Worm (Caenorhabditis elegans) whole organism, L2 larva: Measurements from ENCODE around the gene ceh-22.

Experiments used
- C34F6.9 ChIP-seq: fragments of 150-350 bp; optimal IDR thresholded peaks from 2 replicates; lab custom pipeline; 2014; ENCODE audit warnings: missing biosample characterization, missing genetic modification characterization
- F13H6.1 ChIP-seq: sonication (generic microtip); optimal IDR thresholded peaks from 2 replicates; lab custom pipeline; 2016; ENCODE audit warnings: missing genetic modification characterization, missing compliant biosample characterization
- Y55F3AM.14 ChIP-seq: fragments of 200-800 bp; sonication (Bioruptor generic); optimal IDR thresholded peaks from 2 replicates; lab custom pipeline; 2018; ENCODE audit warnings: mild to moderate bottlenecking, missing genetic modification characterization, missing compliant biosample characterization
- alr-1 ChIP-seq: fragments of 150-350 bp; optimal IDR thresholded peaks from 2 replicates; lab custom pipeline; 2014; ENCODE audit warnings: missing biosample characterization, missing genetic modification characterization
- blmp-1 ChIP-seq: sonication (generic microtip); optimal IDR thresholded peaks from 2 replicates; lab custom pipeline; 2017; ENCODE audit warnings: missing genetic modification characterization, mild to moderate bottlenecking, missing compliant biosample characterization, antibody characterized with exemption, moderate library complexity; ENCODE audit not compliant: insufficient read depth
- ceh-16 ChIP-seq: fragments of 150-350 bp; optimal IDR thresholded peaks from 2 replicates; lab custom pipeline; 2014; ENCODE audit warnings: missing biosample characterization, missing genetic modification characterization
- crh-2 ChIP-seq: sonication (generic microtip); optimal IDR thresholded peaks from 2 replicates; lab custom pipeline; 2017; ENCODE audit warnings: missing biosample characterization, missing genetic modification characterization
- egl-27 ChIP-seq: sonication (generic microtip); optimal IDR thresholded peaks from 3 replicates; lab custom pipeline; 2017; ENCODE audit warnings: missing biosample characterization, missing genetic modification reagents, missing genetic modification characterization
- elt-1 ChIP-seq: fragments of 150-350 bp; optimal IDR thresholded peaks from 2 replicates; lab custom pipeline; 2014; ENCODE audit warnings: missing biosample characterization, missing genetic modification characterization
- elt-3 ChIP-seq: sonication (generic microtip); optimal IDR thresholded peaks from 2 replicates; lab custom pipeline; 2017; ENCODE audit warnings: missing biosample characterization, missing genetic modification characterization
- fos-1 ChIP-seq: fragments of 150-350 bp; optimal IDR thresholded peaks from 2 replicates; lab custom pipeline; 2014; ENCODE audit warnings: missing biosample characterization, missing genetic modification characterization
- gmeb-1 ChIP-seq: fragments of 150-350 bp; optimal IDR thresholded peaks from 2 replicates; lab custom pipeline; 2014; ENCODE audit warnings: missing biosample characterization, missing genetic modification characterization
- lin-11 ChIP-seq: fragments of 150-350 bp; sonication (generic microtip); optimal IDR thresholded peaks from 2 replicates; lab custom pipeline; 2014; ENCODE audit warnings: missing biosample characterization, missing genetic modification characterization, inconsistent platforms, mixed read lengths
- lin-13 ChIP-seq: fragments of 150-350 bp; optimal IDR thresholded peaks from 2 replicates; lab custom pipeline; 2014; ENCODE audit warnings: missing biosample characterization, missing genetic modification reagents, missing genetic modification characterization
- lin-39 ChIP-seq: fragments of 150-350 bp; optimal IDR thresholded peaks from 2 replicates; lab custom pipeline; 2014; ENCODE audit warnings: missing biosample characterization, missing genetic modification reagents, missing genetic modification characterization
- lsy-2 ChIP-seq, 2 experiments: fragments of 150-350 bp in 1 of 2; sonication (generic microtip) in 1 of 2; optimal IDR thresholded peaks; 2 replicates each; lab custom pipeline; 2014 to 2017; ENCODE audit warnings: missing biosample characterization in 2 of 2, missing genetic modification characterization in 2 of 2
- mab-5 ChIP-seq: fragments of 150-350 bp; optimal IDR thresholded peaks from 2 replicates; lab custom pipeline; 2014; ENCODE audit warnings: missing biosample characterization, missing genetic modification characterization
- mbf-1 ChIP-seq: sonication (generic microtip); optimal IDR thresholded peaks from 2 replicates; lab custom pipeline; 2017; ENCODE audit warnings: missing biosample characterization, missing genetic modification characterization
- mdl-1 ChIP-seq, 2 experiments: fragments of 150-350 bp in 1 of 2; sonication (generic microtip) in 1 of 2; optimal IDR thresholded peaks; 2 replicates each; lab custom pipeline; 2017; ENCODE audit warnings: missing biosample characterization in 2 of 2, missing genetic modification characterization in 2 of 2
- nhr-10 ChIP-seq: sonication (generic microtip); optimal IDR thresholded peaks from 2 replicates; lab custom pipeline; 2017; ENCODE audit warnings: missing biosample characterization, missing genetic modification characterization
- nhr-11 ChIP-seq: fragments of 150-350 bp; optimal IDR thresholded peaks from 2 replicates; lab custom pipeline; 2014; ENCODE audit warnings: missing biosample characterization, missing genetic modification characterization
- nhr-129 ChIP-seq: fragments of 150-350 bp; optimal IDR thresholded peaks from 2 replicates; lab custom pipeline; 2014; ENCODE audit warnings: missing biosample characterization, missing genetic modification characterization
- nhr-25 ChIP-seq: fragments of 150-350 bp; sonication (generic microtip); optimal IDR thresholded peaks from 3 replicates; lab custom pipeline; 2014; ENCODE audit warnings: missing biosample characterization, missing genetic modification characterization
- nhr-6 ChIP-seq: fragments of 150-350 bp; optimal IDR thresholded peaks from 2 replicates; lab custom pipeline; 2014; ENCODE audit warnings: missing biosample characterization, missing genetic modification characterization
- nhr-77 ChIP-seq: fragments of 150-350 bp; optimal IDR thresholded peaks from 2 replicates; lab custom pipeline; 2014; ENCODE audit warnings: missing biosample characterization, missing genetic modification characterization
- sem-4 ChIP-seq: fragments of 150-350 bp; optimal IDR thresholded peaks from 2 replicates; lab custom pipeline; 2014; ENCODE audit warnings: missing biosample characterization, missing genetic modification reagents, missing genetic modification characterization
- sma-9 ChIP-seq, 2 experiments: fragments of 150-350 bp in 1 of 2; sonication (generic microtip) in 1 of 2; optimal IDR thresholded peaks; 2 replicates each; lab custom pipeline; 2014 to 2016; ENCODE audit warnings: missing genetic modification characterization in 2 of 2, mild to moderate bottlenecking in 1 of 2, missing biosample characterization in 1 of 2, missing compliant biosample characterization in 1 of 2, missing genetic modification reagents in 1 of 2, moderate library complexity in 1 of 2
- snpc-4 ChIP-seq: fragments of 150-350 bp; optimal IDR thresholded peaks from 2 replicates; lab custom pipeline; 2014; ENCODE audit warnings: missing biosample characterization, missing genetic modification characterization
- unc-55 ChIP-seq: fragments of 150-350 bp; sonication (generic microtip); optimal IDR thresholded peaks from 3 replicates; lab custom pipeline; 2014; ENCODE audit warnings: missing biosample characterization, missing genetic modification reagents, missing genetic modification characterization
- unc-62 ChIP-seq: fragments of 150-350 bp; optimal IDR thresholded peaks from 2 replicates; lab custom pipeline; 2014; ENCODE audit warnings: missing biosample characterization, missing genetic modification reagents, missing genetic modification characterization
- ztf-1 ChIP-seq: fragments of 200-800 bp; sonication (Bioruptor generic); conservative IDR thresholded peaks from 2 replicates; pipeline ENCODE4 v1.3.6; 2022; ENCODE audit warnings: missing genetic modification characterization, missing compliant biosample characterization
- ztf-11 ChIP-seq: sonication (generic microtip); optimal IDR thresholded peaks from 2 replicates; lab custom pipeline; 2017; ENCODE audit warnings: missing biosample characterization, missing genetic modification characterization

The ceh-22 gene

DNA sequence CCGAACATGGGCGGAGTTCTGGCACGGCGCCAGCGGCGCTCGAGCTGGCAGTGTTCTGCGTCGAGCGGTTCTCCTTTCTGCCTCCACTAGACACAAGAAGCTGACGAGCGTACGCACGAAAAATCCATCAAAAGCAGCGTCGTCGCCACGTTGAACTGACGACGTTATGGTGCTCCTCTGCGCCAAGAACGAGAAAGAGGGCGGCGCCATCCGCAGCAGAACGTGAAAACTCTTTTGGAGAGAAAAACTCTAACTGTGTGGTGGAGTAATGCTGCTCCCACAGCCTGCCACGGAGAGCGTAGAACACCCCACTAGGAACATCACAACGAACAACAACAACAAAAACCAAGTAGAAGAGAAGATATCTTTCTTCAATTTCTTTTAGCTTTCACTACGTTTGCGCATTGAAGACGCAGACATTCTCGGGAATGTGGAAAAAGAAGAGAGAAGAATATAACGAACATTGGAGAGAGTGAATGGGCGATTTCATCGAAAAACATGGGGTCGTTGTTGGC is 50.3 kb downstream of the ceh-22 start (continued):
- TF ChIP-seq alr-1 (tag; lab: Kevin White, UChicago) (no peak), nhr-10 (tag; lab: Kevin White, UChicago) (no peak), gmeb-1 (tag; lab: Kevin White, UChicago) (no peak), sem-4 (peak; percentile 70), Y55F3AM.14 (GFP tag; lab: Kevin White, UChicago) (peak; percentile 65), lin-11 (tag; lab: Kevin White, UChicago) (peak; percentile 32), nhr-11 (tag; lab: Kevin White, UChicago) (no peak), nhr-77 (no peak), lsy-2 (tag; optimal IDR thresholded peaks at IDR 0.05; lab: Kevin White, UChicago) (peak in 1 of 2 experiments; percentile 52), sma-9 (GFP tag; optimal IDR thresholded peaks at IDR 0.05; lab: Kevin White, UChicago) (peak; percentile 88), sma-9 (tag; optimal IDR thresholded peaks at IDR 0.05; lab: Kevin White, UChicago) (no peak), lin-13 (GFP tag; lab: Kevin White, UChicago) (no peak), blmp-1 (peak; percentile 90), snpc-4 (no peak), crh-2 (tag; lab: Kevin White, UChicago) (peak; percentile 8), elt-1 (tag; lab: Kevin White, UChicago) (no peak), elt-3 (tag; lab: Kevin White, UChicago) (no peak)

DNA sequence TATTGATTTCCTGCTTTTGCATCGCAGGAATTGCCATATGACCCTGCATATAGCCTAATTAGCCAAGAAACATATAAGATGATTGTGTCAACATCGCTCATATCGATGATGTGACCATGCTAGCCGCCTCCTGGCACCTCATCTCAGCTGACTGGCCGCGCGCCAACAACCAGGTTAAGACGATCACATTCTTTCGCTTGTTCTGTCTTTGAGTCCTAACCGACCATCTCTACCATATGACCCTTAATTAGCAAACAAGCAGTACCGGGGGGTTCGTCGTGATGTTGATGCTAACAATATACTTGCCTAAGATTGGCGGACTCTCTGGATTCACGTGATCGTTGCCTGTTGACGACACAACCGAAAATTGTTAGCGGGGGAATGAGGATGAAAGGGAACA is 50.9 kb downstream of the ceh-22 start:
- no peak for TF ChIP-seq F13H6.1 (tag; lab: Kevin White, UChicago)
- peak; percentile 42 for TF ChIP-seq nhr-129
- TF ChIP-seq sma-9 (GFP tag; optimal IDR thresholded peaks at IDR 0.05; lab: Kevin White, UChicago), result peak; percentile 40
- TF ChIP-seq sma-9 (tag; optimal IDR thresholded peaks at IDR 0.05; lab: Kevin White, UChicago), result no peak
- TF ChIP-seq nhr-25 (tag; lab: Kevin White, UChicago), result peak; percentile 59
- no peak for TF ChIP-seq mbf-1
- TF ChIP-seq mab-5 (tag; lab: Kevin White, UChicago), result no peak
- no peak for TF ChIP-seq ztf-1 (GFP tag; lab: Robert Waterston, UW)

DNA sequence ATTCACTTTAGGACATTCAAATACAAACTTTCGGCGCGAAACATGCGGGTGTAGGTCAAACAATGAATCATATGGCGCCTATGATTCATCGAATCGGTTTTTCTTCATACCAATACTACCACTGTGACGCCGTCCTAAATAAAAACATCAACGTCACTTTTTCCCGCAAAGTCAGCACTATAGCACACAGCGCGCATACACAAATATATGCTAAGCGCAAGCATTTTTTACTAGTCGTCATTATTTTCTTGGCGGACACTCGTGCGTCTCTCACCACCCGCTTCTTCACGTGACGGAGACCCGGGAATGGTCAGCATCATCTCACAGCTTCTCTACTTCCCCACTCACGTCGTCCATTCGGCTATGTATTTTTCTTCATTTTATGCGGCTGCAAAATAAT is 51.5 kb downstream of the ceh-22 start:
- TF ChIP-seq nhr-129 (no peak), F13H6.1 (tag; lab: Kevin White, UChicago) (peak; percentile 2), unc-55 (GFP tag; lab: Kevin White, UChicago) (peak; percentile 37), sma-9 (GFP tag; optimal IDR thresholded peaks at IDR 0.05; lab: Kevin White, UChicago) (peak; percentile 58), sma-9 (tag; optimal IDR thresholded peaks at IDR 0.05; lab: Kevin White, UChicago) (no peak), lsy-2 (tag; optimal IDR thresholded peaks at IDR 0.05; lab: Kevin White, UChicago) (peak in 1 of 2 experiments; percentile 30), elt-3 (tag; lab: Kevin White, UChicago) (no peak), mdl-1 (tag; optimal IDR thresholded peaks at IDR 0.05; lab: Kevin White, UChicago) (peak; percentile 14 to 19), nhr-10 (tag; lab: Kevin White, UChicago) (no peak), crh-2 (tag; lab: Kevin White, UChicago) (peak; percentile 20), C34F6.9 (tag; lab: Kevin White, UChicago) (peak; percentile 24), ceh-16 (tag; lab: Kevin White, UChicago) (no peak), egl-27 (tag; lab: Kevin White, UChicago) (no peak), nhr-6 (tag; lab: Kevin White, UChicago) (no peak), nhr-77 (no peak), blmp-1 (no peak), lin-11 (tag; lab: Kevin White, UChicago) (peak; percentile 9), ztf-11 (tag; lab: Kevin White, UChicago) (no peak)

DNA sequence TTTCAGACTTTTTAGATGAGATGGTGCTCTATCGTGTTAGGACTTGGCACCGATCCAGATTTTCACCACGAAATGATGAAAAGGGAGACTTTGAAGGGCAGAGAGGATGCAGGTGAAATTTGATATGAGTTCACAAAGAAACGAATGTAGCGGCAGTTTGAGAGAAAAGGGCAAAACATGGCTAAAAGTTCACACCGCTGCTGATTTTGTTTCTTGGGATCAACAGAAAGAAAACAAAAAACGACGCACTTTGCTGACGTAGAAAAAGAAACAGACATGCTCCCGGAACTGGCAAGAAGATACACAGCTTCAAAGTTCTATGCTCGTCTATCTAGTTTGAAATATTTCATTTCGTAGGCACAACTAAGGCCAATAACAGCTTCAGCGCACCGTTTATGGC is 51.9 kb downstream of the ceh-22 start:
- TF ChIP-seq nhr-10 (tag; lab: Kevin White, UChicago), result no peak
- TF ChIP-seq alr-1 (tag; lab: Kevin White, UChicago), result no peak
- TF ChIP-seq lin-39 (tag; lab: Kevin White, UChicago), result no peak
- no peak for TF ChIP-seq fos-1 (tag; lab: Kevin White, UChicago)

DNA sequence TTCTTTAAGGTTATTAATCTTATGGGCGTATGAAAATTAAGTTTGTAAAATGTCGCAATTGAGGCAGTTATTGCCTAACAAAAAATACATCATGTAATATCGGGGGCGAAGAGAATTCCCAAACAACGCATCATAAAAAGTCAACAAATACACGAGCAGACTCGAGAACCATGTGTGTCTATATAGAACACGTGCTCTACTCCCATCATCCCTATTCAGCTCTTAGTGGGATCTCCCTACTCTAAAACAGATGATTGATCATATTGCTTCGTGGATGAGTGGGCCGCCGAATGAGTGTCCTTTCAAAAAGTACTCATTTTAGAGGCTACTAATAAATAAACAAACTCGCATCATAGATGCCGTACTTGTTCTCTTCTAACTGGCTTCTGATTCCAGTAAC is 52.8 kb downstream of the ceh-22 start:
- TF ChIP-seq unc-62 (GFP tag; lab: Kevin White, UChicago) (no peak), sma-9 (GFP tag; optimal IDR thresholded peaks at IDR 0.05; lab: Kevin White, UChicago) (peak; percentile 46), sma-9 (tag; optimal IDR thresholded peaks at IDR 0.05; lab: Kevin White, UChicago) (no peak), nhr-129 (peak; percentile 6)
